Worm (Caenorhabditis elegans): ENCODE data around the gene ctsa-1.2.

ctsa-1.2 gene

DNA sequence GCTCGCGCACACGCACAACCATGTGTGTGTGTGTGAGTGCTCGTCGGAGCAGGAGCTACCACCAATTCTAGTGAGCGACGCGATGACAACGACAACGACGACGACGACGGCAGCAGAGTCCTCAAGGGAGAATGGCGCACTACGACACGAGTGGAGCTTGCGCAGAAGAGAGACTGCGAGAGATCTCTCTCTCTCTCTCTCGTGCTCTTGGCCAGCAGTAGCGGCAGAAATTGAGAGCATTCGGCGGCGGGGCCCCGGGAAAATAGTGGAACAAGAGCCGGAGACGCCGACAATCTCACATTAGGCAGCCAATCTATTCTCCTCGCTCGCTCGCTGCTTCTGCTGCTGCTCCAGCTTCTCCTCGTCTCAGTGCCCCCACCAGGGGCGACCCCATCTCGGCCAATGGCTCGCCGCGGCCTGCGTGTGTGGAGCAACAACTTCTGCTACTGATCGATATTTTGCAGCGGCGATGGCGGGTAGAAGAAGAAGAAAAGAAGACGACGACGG lies 7.7 kb downstream of the ctsa-1.2 start (continued):
- 0 out of 2 replicates have a peak, but pooled peaks have one; percentile 44 for TF ChIP-seq lin-26 (GFP tag; IDR thresholded peaks at IDR 0.05)
- TF ChIP-seq mcd-1 (GFP tag; IDR thresholded peaks at IDR 0.05), result peak; percentile 52; the same call in 1 of the 2 replicates
- no peak for TF ChIP-seq lir-1 (GFP tag; conservative IDR thresholded peaks at IDR 0.05)
- no peak for TF ChIP-seq unc-62 (GFP tag; optimal IDR thresholded peaks at IDR 0.05)
- no peak for TF ChIP-seq mes-4 (tag; optimal IDR thresholded peaks at IDR 0.05)
- no peak for TF ChIP-seq nhr-179 (tag; optimal IDR thresholded peaks at IDR 0.05)
- no peak for TF ChIP-seq ets-4 (GFP tag; optimal IDR thresholded peaks at IDR 0.05)
- TF ChIP-seq nhr-90 (tag; optimal IDR thresholded peaks at IDR 0.05), result peak; percentile 8
- peak; percentile 33 for TF ChIP-seq gei-17 (GFP tag; optimal IDR thresholded peaks at IDR 0.05)
- no peak for TF ChIP-seq pha-4 (tag; optimal IDR thresholded peaks at IDR 0.05)
- no peak for TF ChIP-seq F55B11.4 (tag; optimal IDR thresholded peaks at IDR 0.05; ENCODE audit: borderline replicate concordance, insufficient read depth)
- peak; percentile 8 for TF ChIP-seq ceh-27 (GFP tag; optimal IDR thresholded peaks at IDR 0.05)
- TF ChIP-seq fkh-3 (tag; optimal IDR thresholded peaks at IDR 0.05), result no peak
- TF ChIP-seq ceh-100 (GFP tag; IDR thresholded peaks at IDR 0.05), result peak; percentile 36; the same call in 1 of the 2 replicates
- TF ChIP-seq athp-1 (tag; optimal IDR thresholded peaks at IDR 0.05), result peak; percentile 36
- no peak for TF ChIP-seq Y67H2A.10 (GFP tag; conservative IDR thresholded peaks at IDR 0.05)
- no peak for TF ChIP-seq somi-1 (GFP tag; optimal IDR thresholded peaks at IDR 0.05)
- TF ChIP-seq nfyb-1 (GFP tag; IDR thresholded peaks at IDR 0.05), result 0 out of 2 replicates have a peak, but pooled peaks have one; percentile 24
- TF ChIP-seq B0019.2 (GFP tag; conservative IDR thresholded peaks at IDR 0.05), result no peak
- no peak for TF ChIP-seq unc-130 (GFP tag; optimal IDR thresholded peaks at IDR 0.05)
- no peak for TF ChIP-seq lag-1 (GFP tag; IDR thresholded peaks at IDR 0.05)
- TF ChIP-seq xnd-1 (tag; optimal IDR thresholded peaks at IDR 0.05), result no peak
- peak; percentile 56; the same call in 1 of the 2 replicates for TF ChIP-seq B0336.3 (GFP tag; IDR thresholded peaks at IDR 0.05)
- 0 out of 2 replicates have a peak, but pooled peaks have one; percentile 37 for TF ChIP-seq K11D2.4 (GFP tag; IDR thresholded peaks at IDR 0.05)
- no peak for TF ChIP-seq F57A8.1 (GFP tag; optimal IDR thresholded peaks at IDR 0.05)
- TF ChIP-seq snpc-1.3 (tag; optimal IDR thresholded peaks at IDR 0.05; ENCODE audit: insufficient read depth), result no peak
- TF ChIP-seq snpc-4 (GFP tag; optimal IDR thresholded peaks at IDR 0.05), result no peak
- peak in 1 of 4 experiments; percentile 45 for TF ChIP-seq snpc-4 (tag; optimal IDR thresholded peaks at IDR 0.05)
- TF ChIP-seq die-1 (tag; optimal IDR thresholded peaks at IDR 0.05), result no peak
- peak; percentile 45 for TF ChIP-seq atf-7 (tag; optimal IDR thresholded peaks at IDR 0.05)
- peak; percentile 30 for TF ChIP-seq F57C9.4 (tag; optimal IDR thresholded peaks at IDR 0.05)
- TF ChIP-seq mxl-1 (tag; optimal IDR thresholded peaks at IDR 0.05), result no peak
- TF ChIP-seq madf-6 (GFP tag; IDR thresholded peaks at IDR 0.05), result no peak
- TF ChIP-seq lin-54 (GFP tag; optimal IDR thresholded peaks at IDR 0.05), result no peak
- no peak for TF ChIP-seq ztf-28 (GFP tag; IDR thresholded peaks at IDR 0.05)
- TF ChIP-seq cebp-1 (GFP tag; IDR thresholded peaks at IDR 0.05), result no peak
- peak; percentile 69 for TF ChIP-seq cebp-1 (tag; optimal IDR thresholded peaks at IDR 0.05)
- no peak for TF ChIP-seq tlf-1 (GFP tag; optimal IDR thresholded peaks at IDR 0.05)
- no peak for TF ChIP-seq hmg-20 (GFP tag; IDR thresholded peaks at IDR 0.05)
- no peak for TF ChIP-seq F39B2.1 (GFP tag; IDR thresholded peaks at IDR 0.05)
- TF ChIP-seq aptf-3 (GFP tag; IDR thresholded peaks at IDR 0.05), result no peak
- TF ChIP-seq nhr-120 (GFP tag; IDR thresholded peaks at IDR 0.05), result no peak
- no peak for TF ChIP-seq F23B12.7 (tag; optimal IDR thresholded peaks at IDR 0.05; ENCODE audit: insufficient read depth)
- TF ChIP-seq nfya-2 (GFP tag; IDR thresholded peaks at IDR 0.05), result no peak
- peak; percentile 72 for TF ChIP-seq zim-3 (tag; optimal IDR thresholded peaks at IDR 0.05)
- peak; percentile 78 for TF ChIP-seq K12H6.12 (tag; optimal IDR thresholded peaks at IDR 0.05)
- no peak for TF ChIP-seq bed-1 (GFP tag; IDR thresholded peaks at IDR 0.05)
- TF ChIP-seq mel-28 (tag; optimal IDR thresholded peaks at IDR 0.05; ENCODE audit: borderline replicate concordance), result no peak
- TF ChIP-seq zfh-2 (GFP tag; conservative IDR thresholded peaks at IDR 0.05), result peak; percentile 99

Measured in whole organism, young adult.